Worm (Caenorhabditis elegans) whole organism, early embryonic: Measurements from ENCODE around the gene ZK673.6.

Source experiments
- aly-1 ChIP-seq: sonication (generic microtip); optimal IDR thresholded peaks from 2 replicates; lab custom pipeline; 2016; ENCODE audit warnings: missing genetic modification characterization, missing compliant biosample characterization
- ama-1 ChIP-seq: fragments of 150-350 bp; optimal IDR thresholded peaks from 2 replicates; lab custom pipeline; 2014
- ceh-36 ChIP-seq: sonication (generic microtip); optimal IDR thresholded peaks from 2 replicates; lab custom pipeline; 2016; ENCODE audit warnings: missing genetic modification characterization, inconsistent platforms, missing compliant biosample characterization
- flt-1 ChIP-seq: fragments of 200-800 bp; sonication (Bioruptor generic); IDR thresholded peaks from 2 replicates; pipeline ENCODE4 v1.3.6; 2022; ENCODE audit warnings: missing genetic modification characterization, missing compliant biosample characterization
- hnd-1 ChIP-seq: sonication (generic microtip); optimal IDR thresholded peaks from 2 replicates; lab custom pipeline; 2016; ENCODE audit warnings: missing genetic modification characterization, missing compliant biosample characterization
- tbx-11 ChIP-seq: fragments of 200-800 bp; sonication (Bioruptor generic); IDR thresholded peaks from 2 replicates; pipeline ENCODE4 v1.3.6; 2022; ENCODE audit warnings: missing genetic modification characterization, missing compliant biosample characterization
- tbx-37 ChIP-seq: fragments of 200-800 bp; sonication (Bioruptor generic); conservative IDR thresholded peaks from 2 replicates; pipeline ENCODE4 v1.3.6; 2022; ENCODE audit warnings: missing genetic modification reagents, missing genetic modification characterization, missing compliant biosample characterization
- tra-4 ChIP-seq: sonication (generic microtip); optimal IDR thresholded peaks from 2 replicates; lab custom pipeline; 2017; ENCODE audit warnings: missing genetic modification characterization, missing compliant biosample characterization

- TF ChIP-seq ama-1 (lab: Kevin White, UChicago) (no peak), aly-1 (tag; lab: Kevin White, UChicago) (no peak), tbx-37 (GFP tag; lab: Robert Waterston, UW) (no peak), ceh-36 (no peak), flt-1 (no peak), tra-4 (tag; lab: Kevin White, UChicago) (no peak), tbx-11 (GFP tag; lab: Robert Waterston, UW) (no peak), hnd-1 (no peak)
Observed at ce11 chrII:10500674-10501073, 36.5 kb upstream of the ZK673.6 start.
